Worm (Caenorhabditis elegans) whole organism, L4 larva: ENCODE results near the gene F23D12.1.

Source experiments
- daf-8 ChIP-seq: fragments of 200-800 bp; sonication (Bioruptor generic); IDR thresholded peaks from 2 replicates; pipeline ENCODE4 v1.3.6; 2022; ENCODE audit warnings: missing genetic modification characterization, missing compliant biosample characterization
- dpl-1 ChIP-seq: fragments of 150-350 bp; optimal IDR thresholded peaks from 2 replicates; lab custom pipeline; 2014; ENCODE audit warnings: missing biosample characterization, missing genetic modification reagents, missing genetic modification characterization
- mdl-1 ChIP-seq, 2 experiments: fragments of 150-350 bp in 1 of 2; sonication (generic microtip) in 1 of 2; optimal IDR thresholded peaks; 2 replicates each; lab custom pipeline; 2014 to 2017; ENCODE audit warnings: missing biosample characterization in 2 of 2, missing genetic modification characterization in 2 of 2
- nhr-41 ChIP-seq: fragments of 200-800 bp; sonication (Bioruptor generic); IDR thresholded peaks from 2 replicates; pipeline ENCODE4 v1.3.6; 2022; ENCODE audit warnings: missing genetic modification reagents, missing genetic modification characterization, missing compliant biosample characterization

DNA sequence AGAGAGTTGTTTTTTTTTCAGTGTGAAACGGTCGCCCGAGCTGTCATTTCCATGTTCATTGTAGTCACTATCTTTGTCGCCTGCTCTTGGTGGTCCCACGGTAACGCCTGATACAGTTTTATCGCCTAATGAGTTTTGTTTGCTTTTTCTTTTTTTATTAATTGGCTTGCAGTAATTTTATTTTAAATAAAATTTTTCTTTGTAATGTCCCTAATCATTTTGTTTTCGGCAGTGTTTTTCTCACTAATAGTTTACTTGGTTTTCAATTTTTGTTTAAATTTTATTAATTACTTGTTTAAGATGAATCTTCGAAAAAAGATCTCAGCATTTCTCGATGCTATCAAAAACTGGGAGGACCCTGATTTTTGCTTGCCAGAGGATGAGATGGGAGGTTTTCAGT is 37.6 kb upstream of the F23D12.1 start, which contains the start of gene M163.22:
- TF ChIP-seq mdl-1 (tag; optimal IDR thresholded peaks at IDR 0.05; lab: Kevin White, UChicago) (no peak), nhr-41 (GFP tag; lab: Robert Waterston, UW) (no peak), daf-8 (GFP tag; lab: Robert Waterston, UW) (no peak), dpl-1 (GFP tag; lab: Kevin White, UChicago) (no peak)
